Fruit fly (Drosophila melanogaster) whole organism, embryonic: ENCODE measurements around the gene CG31760.

Experiments used
- BEAF-32 ChIP-seq: fragments of 200-800 bp; sonication (Bioruptor generic); optimal IDR thresholded peaks from 3 replicates; lab custom pipeline; 2017; ENCODE audit warnings: missing biosample characterization, missing genetic modification characterization, mild to moderate bottlenecking, moderate library complexity, missing genetic modification reagents
- CG10654 ChIP-seq: fragments of 200-800 bp; sonication (Bioruptor generic); optimal IDR thresholded peaks from 2 replicates; lab custom pipeline; 2016; ENCODE audit warnings: missing biosample characterization, missing genetic modification characterization
- CG11695 ChIP-seq: fragments of 200-800 bp; sonication (Bioruptor generic); IDR thresholded peaks from 3 replicates; pipeline ENCODE4 v1.3.6; 2022; ENCODE audit warnings: missing biosample characterization, missing genetic modification characterization
- CG11723 ChIP-seq: fragments of 200-800 bp; sonication (Bioruptor generic); optimal IDR thresholded peaks from 2 replicates; lab custom pipeline; 2017; ENCODE audit warnings: missing biosample characterization, mild to moderate bottlenecking, missing genetic modification characterization
- CG12155 ChIP-seq: fragments of 200-800 bp; sonication (Bioruptor generic); optimal IDR thresholded peaks from 3 replicates; lab custom pipeline; 2016; ENCODE audit warnings: missing biosample characterization, missing genetic modification characterization
- CG12659 ChIP-seq: fragments of 200-800 bp; sonication (Bioruptor generic); optimal IDR thresholded peaks from 3 replicates; lab custom pipeline; 2017; ENCODE audit warnings: mild to moderate bottlenecking, missing biosample characterization, missing genetic modification reagents, missing genetic modification characterization
- CG14710 ChIP-seq: fragments of 200-800 bp; sonication (Bioruptor generic); optimal IDR thresholded peaks from 3 replicates; lab custom pipeline; 2019; ENCODE audit warnings: missing biosample characterization, mild to moderate bottlenecking, missing genetic modification characterization, moderate library complexity
- CG15514 ChIP-seq: fragments of 200-800 bp; sonication (Bioruptor generic); optimal IDR thresholded peaks from 3 replicates; lab custom pipeline; 2017; ENCODE audit warnings: missing biosample characterization, missing genetic modification characterization, mild to moderate bottlenecking, moderate library complexity, missing genetic modification reagents
- CG1603 ChIP-seq: fragments of 200-800 bp; sonication (Bioruptor generic); optimal IDR thresholded peaks from 2 replicates; lab custom pipeline; 2019; ENCODE audit warnings: missing biosample characterization, mild to moderate bottlenecking, missing genetic modification characterization, moderate library complexity
- CG16779 ChIP-seq: fragments of 200-800 bp; sonication (Bioruptor generic); IDR thresholded peaks from 2 replicates; pipeline ENCODE4 v1.3.6; 2022; ENCODE audit warnings: missing biosample characterization, missing genetic modification characterization
- CG17361 ChIP-seq: fragments of 200-800 bp; sonication (Bioruptor generic); IDR thresholded peaks from 3 replicates; pipeline ENCODE4 v1.3.6; 2022; ENCODE audit warnings: missing biosample characterization, missing genetic modification characterization
- CG17568 ChIP-seq: fragments of 200-800 bp; sonication (Bioruptor generic); optimal IDR thresholded peaks from 2 replicates; lab custom pipeline; 2018; ENCODE audit warnings: missing biosample characterization, mild to moderate bottlenecking, missing genetic modification characterization, moderate library complexity
- CG31224 ChIP-seq: fragments of 200-800 bp; sonication (Bioruptor generic); IDR thresholded peaks from 2 replicates; pipeline ENCODE4 v1.3.6; 2022; ENCODE audit warnings: missing biosample characterization, missing genetic modification characterization
- CG31441 ChIP-seq: fragments of 200-800 bp; sonication (Bioruptor generic); IDR thresholded peaks from 2 replicates; pipeline ENCODE4 v1.3.6; 2022; ENCODE audit warnings: missing biosample characterization, missing genetic modification characterization
- CG32772 ChIP-seq: fragments of 200-800 bp; sonication (Bioruptor generic); IDR thresholded peaks from 2 replicates; pipeline ENCODE4 v1.3.6; 2022; ENCODE audit warnings: missing biosample characterization, missing genetic modification characterization
- CG34422 ChIP-seq: fragments of 200-800 bp; sonication (Bioruptor generic); IDR thresholded peaks from 3 replicates; pipeline ENCODE4 v1.3.6; 2022; ENCODE audit warnings: missing biosample characterization, missing genetic modification characterization
- CG3838 ChIP-seq: fragments of 200-800 bp; sonication (Bioruptor generic); optimal IDR thresholded peaks from 3 replicates; lab custom pipeline; 2016; ENCODE audit warnings: missing biosample characterization, missing genetic modification characterization
- CG6765 ChIP-seq: fragments of 200-800 bp; sonication (Bioruptor generic); optimal IDR thresholded peaks from 3 replicates; lab custom pipeline; 2017; ENCODE audit warnings: missing biosample characterization, mild to moderate bottlenecking, missing genetic modification characterization
- CG7987 ChIP-seq: fragments of 200-800 bp; sonication (Bioruptor generic); optimal IDR thresholded peaks from 2 replicates; lab custom pipeline; 2018; ENCODE audit warnings: missing biosample characterization, mild to moderate bottlenecking, missing genetic modification characterization, moderate library complexity
- CG9797 ChIP-seq: fragments of 200-800 bp; sonication (Bioruptor generic); optimal IDR thresholded peaks from 3 replicates; lab custom pipeline; 2018; ENCODE audit warnings: missing biosample characterization, mild to moderate bottlenecking, missing genetic modification characterization
- CG9932 ChIP-seq: fragments of 200-800 bp; sonication (Bioruptor generic); IDR thresholded peaks from 2 replicates; pipeline ENCODE4 v1.3.6; 2022; ENCODE audit warnings: missing biosample characterization, missing genetic modification characterization
- CrebB ChIP-seq: fragments of 200-800 bp; sonication (Bioruptor generic); optimal IDR thresholded peaks from 3 replicates; lab custom pipeline; 2018; ENCODE audit warnings: missing biosample characterization, mild to moderate bottlenecking, missing genetic modification characterization
- Dref ChIP-seq: fragments of 200-800 bp; sonication (Bioruptor generic); IDR thresholded peaks from 2 replicates; pipeline ENCODE4 v1.3.6; 2022; ENCODE audit warnings: missing biosample characterization, missing genetic modification characterization
- E2f2 ChIP-seq: fragments of 200-800 bp; sonication (Bioruptor generic); IDR thresholded peaks from 2 replicates; pipeline ENCODE4 v1.3.6; 2022; ENCODE audit warnings: missing biosample characterization, missing genetic modification characterization
- Hsf ChIP-seq: fragments of 200-800 bp; sonication (Bioruptor generic); optimal IDR thresholded peaks from 3 replicates; lab custom pipeline; 2016; ENCODE audit warnings: missing biosample characterization, missing genetic modification characterization
- MBD-R2 ChIP-seq: fragments of 200-800 bp; sonication (Bioruptor generic); IDR thresholded peaks from 2 replicates; pipeline ENCODE4 v1.3.6; 2022; ENCODE audit warnings: missing biosample characterization, missing genetic modification characterization
- MESR4 ChIP-seq: fragments of 200-800 bp; sonication (Bioruptor generic); optimal IDR thresholded peaks from 2 replicates; lab custom pipeline; 2018; ENCODE audit warnings: missing biosample characterization, mild to moderate bottlenecking, missing genetic modification characterization, moderate library complexity
- Myb ChIP-seq: fragments of 200-800 bp; sonication (Bioruptor generic); optimal IDR thresholded peaks from 2 replicates; lab custom pipeline; 2016; ENCODE audit warnings: missing biosample characterization, missing genetic modification characterization
- NK7.1 ChIP-seq: fragments of 200-800 bp; sonication (Bioruptor generic); optimal IDR thresholded peaks from 3 replicates; lab custom pipeline; 2016; ENCODE audit warnings: missing biosample characterization, missing genetic modification characterization
- Rfx ChIP-seq: fragments of 200-800 bp; sonication (Bioruptor generic); IDR thresholded peaks from 2 replicates; pipeline ENCODE4 v1.3.6; 2022; ENCODE audit warnings: missing biosample characterization, missing genetic modification characterization
- Sin3A ChIP-seq: fragments of >200 bp; optimal IDR thresholded peaks from 2 replicates; lab custom pipeline; 2018
- Sox102F ChIP-seq: fragments of 200-800 bp; sonication (Bioruptor generic); optimal IDR thresholded peaks from 2 replicates; lab custom pipeline; 2018; ENCODE audit warnings: missing biosample characterization, mild to moderate bottlenecking, missing genetic modification characterization, moderate library complexity
- Sry-β ChIP-seq: fragments of 200-800 bp; sonication (Bioruptor generic); optimal IDR thresholded peaks from 2 replicates; lab custom pipeline; 2018; ENCODE audit warnings: missing biosample characterization, mild to moderate bottlenecking, missing genetic modification characterization, moderate library complexity
- Sry-δ ChIP-seq: fragments of 200-800 bp; sonication (Bioruptor generic); optimal IDR thresholded peaks from 2 replicates; lab custom pipeline; 2016; ENCODE audit warnings: missing biosample characterization, missing genetic modification characterization
- TFAM ChIP-seq: fragments of 200-800 bp; sonication (Bioruptor generic); optimal IDR thresholded peaks from 2 replicates; lab custom pipeline; 2017; ENCODE audit warnings: missing biosample characterization, missing genetic modification characterization, inconsistent platforms
- ab ChIP-seq: fragments of 200-800 bp; sonication (Bioruptor generic); optimal IDR thresholded peaks from 2 replicates; lab custom pipeline; 2016; ENCODE audit warnings: missing biosample characterization, missing genetic modification characterization
- aop ChIP-seq: fragments of 200-800 bp; sonication (Bioruptor generic); IDR thresholded peaks from 2 replicates; pipeline ENCODE4 v1.3.6; 2022; ENCODE audit warnings: missing biosample characterization, missing genetic modification characterization
- br ChIP-seq: fragments of >200 bp; optimal IDR thresholded peaks from 2 replicates; lab custom pipeline; 2017
- crp ChIP-seq, 2 experiments: fragments of 200-800 bp; sonication (Bioruptor generic); optimal IDR thresholded peaks; 2 replicates in 1 of 2; 3 replicates in 1 of 2; lab custom pipeline; 2017; ENCODE audit warnings: missing biosample characterization in 2 of 2, missing genetic modification characterization in 2 of 2, mild to moderate bottlenecking in 1 of 2, moderate library complexity in 1 of 2
- fd96Cb ChIP-seq: fragments of 200-800 bp; sonication (Bioruptor generic); optimal IDR thresholded peaks from 2 replicates; lab custom pipeline; 2018; ENCODE audit warnings: missing biosample characterization, mild to moderate bottlenecking, missing genetic modification characterization, moderate library complexity
- fru ChIP-seq: fragments of >200 bp; optimal IDR thresholded peaks from 2 replicates; lab custom pipeline; 2017
- ken ChIP-seq: fragments of 200-800 bp; sonication (Bioruptor generic); IDR thresholded peaks from 3 replicates; pipeline ENCODE4 v1.3.6; 2022; ENCODE audit warnings: missing biosample characterization, missing genetic modification characterization
- lmd ChIP-seq: fragments of 200-800 bp; sonication (Bioruptor generic); IDR thresholded peaks from 2 replicates; pipeline ENCODE4 v1.3.6; 2022; ENCODE audit warnings: missing biosample characterization, missing genetic modification characterization
- org-1 ChIP-seq: fragments of 200-800 bp; sonication (Bioruptor generic); optimal IDR thresholded peaks from 2 replicates; lab custom pipeline; 2017; ENCODE audit warnings: missing biosample characterization, missing genetic modification characterization
- p53 ChIP-seq: fragments of 200-800 bp; sonication (Bioruptor generic); optimal IDR thresholded peaks from 2 replicates; lab custom pipeline; 2016; ENCODE audit warnings: missing biosample characterization, missing genetic modification characterization
- pzg ChIP-seq: fragments of 200-800 bp; sonication (Bioruptor generic); optimal IDR thresholded peaks from 3 replicates; lab custom pipeline; 2018; ENCODE audit warnings: missing biosample characterization, mild to moderate bottlenecking, missing genetic modification characterization, moderate library complexity
- sd ChIP-seq: fragments of 200-800 bp; sonication (Bioruptor generic); optimal IDR thresholded peaks from 3 replicates; lab custom pipeline; 2018; ENCODE audit warnings: missing biosample characterization, mild to moderate bottlenecking, missing genetic modification characterization, moderate library complexity
- sim ChIP-seq: fragments of 200-800 bp; sonication (Bioruptor generic); IDR thresholded peaks from 2 replicates; pipeline ENCODE4 v1.3.6; 2022; ENCODE audit warnings: missing biosample characterization, missing genetic modification characterization
- stwl ChIP-seq: fragments of 200-800 bp; sonication (Bioruptor generic); optimal IDR thresholded peaks from 3 replicates; lab custom pipeline; 2018; ENCODE audit warnings: missing biosample characterization, mild to moderate bottlenecking, missing genetic modification characterization, moderate library complexity
- unc-4 ChIP-seq: fragments of 200-800 bp; sonication (Bioruptor generic); IDR thresholded peaks from 2 replicates; pipeline ENCODE4 v1.3.6; 2022; ENCODE audit warnings: missing biosample characterization, missing genetic modification characterization; ENCODE audit not compliant: partially characterized antibody
- zen ChIP-seq: fragments of 200-800 bp; sonication (Bioruptor generic); optimal IDR thresholded peaks from 3 replicates; lab custom pipeline; 2018; ENCODE audit warnings: missing biosample characterization, mild to moderate bottlenecking, missing genetic modification characterization, moderate library complexity

CG31760 gene

DNA sequence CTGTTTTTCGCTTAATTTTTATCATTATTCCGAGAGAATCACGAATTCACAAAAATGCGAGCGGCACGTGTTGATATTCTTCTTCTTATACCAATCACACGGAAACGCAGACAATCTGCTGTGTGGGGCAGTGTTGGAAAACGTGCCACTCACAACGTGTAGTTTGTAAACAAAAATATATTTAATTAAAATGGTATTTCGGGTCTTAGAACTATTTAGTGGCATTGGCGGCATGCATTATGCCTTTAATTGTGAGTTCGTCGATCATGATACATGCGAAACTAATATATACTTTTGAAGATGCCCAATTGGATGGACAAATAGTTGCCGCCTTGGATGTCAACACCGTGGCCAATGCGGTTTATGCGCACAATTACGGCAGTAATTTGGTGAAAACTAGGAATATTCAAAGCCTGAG, 46.2 kb upstream of the CG31760 start, which contains the start of the genes CG6712 and Mt2 (continued):
- no peak for TF ChIP-seq p53 (GFP tag; lab: Kevin White, UChicago)
- peak; percentile 80; the same call in 1 of the 3 replicates for TF ChIP-seq CG34422 (GFP tag; lab: Robert Waterston, UW)
- TF ChIP-seq pzg (GFP tag; lab: Kevin White, UChicago), result peak; percentile 63
- peak; percentile 71 for TF ChIP-seq MESR4 (GFP tag; lab: Kevin White, UChicago)
- TF ChIP-seq CG6765 (GFP tag; lab: Kevin White, UChicago), result no peak
- peak; percentile 43 for TF ChIP-seq Sin3A
- peak; percentile 68 for TF ChIP-seq sd
- TF ChIP-seq stwl (tag; lab: Kevin White, UChicago), result peak; percentile 64
- TF ChIP-seq CG3838 (GFP tag; lab: Kevin White, UChicago), result no peak
- peak; percentile 8 for TF ChIP-seq CG15514 (GFP tag; lab: Kevin White, UChicago)
- TF ChIP-seq CG10654 (GFP tag; lab: Kevin White, UChicago), result no peak
- peak; percentile 30; the same call in 1 of the 3 replicates for TF ChIP-seq CG11695
- no peak for TF ChIP-seq sim (GFP tag; lab: Robert Waterston, UW)
- peak; percentile 22; the same call in 1 of the 2 replicates for TF ChIP-seq CG9932 (GFP tag; lab: Robert Waterston, UW)
- TF ChIP-seq fd96Cb (tag; lab: Kevin White, UChicago), result no peak
- TF ChIP-seq Dref (GFP tag; lab: Robert Waterston, UW), result 0 out of 2 replicates have a peak, but pooled peaks have one; percentile 33
- TF ChIP-seq CG31441, result no peak
- peak; percentile 55 for TF ChIP-seq Rfx (GFP tag; lab: Robert Waterston, UW)

DNA sequence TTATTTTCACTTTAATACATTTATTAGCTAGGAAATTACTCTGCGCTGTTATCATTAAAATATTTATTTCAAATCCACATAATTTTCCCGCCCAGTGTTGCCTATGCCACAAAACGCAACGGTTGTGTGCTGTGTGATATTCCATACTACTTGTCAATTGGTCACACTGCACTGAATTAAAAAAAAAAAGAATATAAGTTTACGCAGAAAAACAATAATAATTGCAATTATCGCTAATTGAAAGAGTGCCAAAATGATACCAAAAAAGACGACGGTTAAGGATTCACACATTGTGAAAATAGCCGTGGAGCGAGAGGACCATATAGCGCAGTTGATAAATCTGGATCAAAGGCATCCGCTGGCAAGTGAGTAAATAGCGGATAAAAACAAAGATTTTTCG, 44.9 kb upstream of the CG31760 start, which contains the start of gene Ced-12:
TSS of gene Ced-12 (plus strand) at position 141 of the 400 bp plus-strand sequence.
- TF ChIP-seq org-1 (GFP tag; lab: Kevin White, UChicago), result no peak
- no peak for TF ChIP-seq CG12155 (GFP tag; lab: Kevin White, UChicago)
- no peak for TF ChIP-seq Hsf
- peak; percentile 24 for TF ChIP-seq CG1603 (tag; lab: Kevin White, UChicago)
- peak; percentile 6 for TF ChIP-seq Sin3A
- TF ChIP-seq CG7987 (GFP tag; lab: Kevin White, UChicago), result no peak
- peak; percentile 66 for TF ChIP-seq Sry-β (GFP tag; lab: Kevin White, UChicago)
- TF ChIP-seq CG12659, result peak; percentile 5
- TF ChIP-seq CG31224 (GFP tag; lab: Robert Waterston, UW), result no peak
- peak; percentile 58 for TF ChIP-seq stwl (tag; lab: Kevin White, UChicago)
- no peak for TF ChIP-seq TFAM (GFP tag; lab: Kevin White, UChicago)
- TF ChIP-seq ken (GFP tag; lab: Robert Waterston, UW), result no peak
- no peak for TF ChIP-seq CG17361 (GFP tag; lab: Robert Waterston, UW)
- TF ChIP-seq ab (GFP tag; lab: Kevin White, UChicago), result no peak
- peak in 1 of 2 experiments; percentile 4 for TF ChIP-seq crp (GFP tag; optimal IDR thresholded peaks at IDR 0.05; lab: Kevin White, UChicago)
- no peak for TF ChIP-seq CrebB (tag; lab: Kevin White, UChicago)
- TF ChIP-seq CG32772 (GFP tag; lab: Robert Waterston, UW), result peak; percentile 50; the same call in 1 of the 2 replicates
- TF ChIP-seq aop, result no peak
- peak; percentile 98 for TF ChIP-seq CG14710 (tag; lab: Kevin White, UChicago)
- TF ChIP-seq unc-4, result no peak
- no peak for TF ChIP-seq lmd (GFP tag; lab: Robert Waterston, UW)
- no peak for TF ChIP-seq NK7.1
- TF ChIP-seq Sox102F (GFP tag; lab: Kevin White, UChicago), result no peak
- TF ChIP-seq CG9797 (GFP tag; lab: Kevin White, UChicago), result peak; percentile 57
- no peak for TF ChIP-seq CG16779 (GFP tag; lab: Robert Waterston, UW)
- TF ChIP-seq CG17568 (GFP tag; lab: Kevin White, UChicago), result no peak
- TF ChIP-seq CG11723 (GFP tag; lab: Kevin White, UChicago), result no peak
- TF ChIP-seq zen (tag; lab: Kevin White, UChicago), result peak; percentile 42
- TF ChIP-seq sd, result peak; percentile 1
- TF ChIP-seq E2f2 (GFP tag; lab: Robert Waterston, UW), result peak; percentile 96
- TF ChIP-seq br (lab: Kevin White, UChicago), result no peak
- no peak for TF ChIP-seq fru (lab: Kevin White, UChicago)
- TF ChIP-seq Myb (GFP tag; lab: Kevin White, UChicago), result peak; percentile 12
- TF ChIP-seq Sry-δ (GFP tag; lab: Kevin White, UChicago), result peak; percentile 18
- TF ChIP-seq MBD-R2, result peak; percentile 46
- TF ChIP-seq BEAF-32, result peak; percentile 28
